Fruit fly (Drosophila melanogaster): ENCODE results near the gene CG10646.

CG10646 gene

dm6 chr3L:12490418-12491035 is 13.2 kb downstream of the CG10646 start, which contains the start of gene CG10660 (continued):
- no peak for TF ChIP-seq CG8290 (GFP tag; optimal IDR thresholded peaks at IDR 0.05)
- TF ChIP-seq CG8290 (tag; optimal IDR thresholded peaks at IDR 0.05), result peak in 1 of 2 experiments; percentile 91
- TF ChIP-seq chinmo (GFP tag; IDR thresholded peaks at IDR 0.05; ENCODE audit: partially characterized antibody), result no peak
- TF ChIP-seq CG8944 (GFP tag; optimal IDR thresholded peaks at IDR 0.05), result peak; percentile 63
- no peak for TF ChIP-seq CG4282 (GFP tag; optimal IDR thresholded peaks at IDR 0.05)
- TF ChIP-seq so (GFP tag; IDR thresholded peaks at IDR 0.05), result peak; percentile 91
- TF ChIP-seq H15 (GFP tag; IDR thresholded peaks at IDR 0.05), result peak; percentile 84
- TF ChIP-seq hkb (optimal IDR thresholded peaks at IDR 0.05), result no peak
- TF ChIP-seq hkb (GFP tag; IDR thresholded peaks at IDR 0.05), result peak; percentile 95
- peak; percentile 69 for TF ChIP-seq Spps (tag; optimal IDR thresholded peaks at IDR 0.05)
- no peak for TF ChIP-seq CG2129 (GFP tag; IDR thresholded peaks at IDR 0.05; ENCODE audit: partially characterized antibody)
- TF ChIP-seq Bgb (GFP tag; IDR thresholded peaks at IDR 0.05; ENCODE audit: partially characterized antibody), result no peak
- peak; percentile 63; the same call in 2 of the 4 replicates for TF ChIP-seq Gug (GFP tag; IDR thresholded peaks at IDR 0.05)
- TF ChIP-seq Deaf1 (tag; optimal IDR thresholded peaks at IDR 0.05), result peak; percentile 80
- peak; percentile 75 for TF ChIP-seq CG10147 (GFP tag; optimal IDR thresholded peaks at IDR 0.05)
- peak; percentile 56 for TF ChIP-seq Antp (GFP tag; optimal IDR thresholded peaks at IDR 0.05)
- peak; percentile 84 for TF ChIP-seq tin (GFP tag; optimal IDR thresholded peaks at IDR 0.05)
- TF ChIP-seq CG12071 (GFP tag; optimal IDR thresholded peaks at IDR 0.05), result peak; percentile 89
- TF ChIP-seq CG12104 (GFP tag; optimal IDR thresholded peaks at IDR 0.05), result peak; percentile 66
- peak; percentile 77 for TF ChIP-seq Vsx1 (GFP tag; optimal IDR thresholded peaks at IDR 0.05)
- no peak for TF ChIP-seq ham (GFP tag; IDR thresholded peaks at IDR 0.05)
- TF ChIP-seq ATbp (GFP tag; optimal IDR thresholded peaks at IDR 0.05), result peak; percentile 95
- peak; percentile 11 for TF ChIP-seq vfl (GFP tag; optimal IDR thresholded peaks at IDR 0.05)
- peak; percentile 85 for TF ChIP-seq org-1 (GFP tag; optimal IDR thresholded peaks at IDR 0.05)
- peak; percentile 85 for TF ChIP-seq Optix (GFP tag; IDR thresholded peaks at IDR 0.05)
- peak; percentile 93 for TF ChIP-seq gsb-n (tag; optimal IDR thresholded peaks at IDR 0.05)
- no peak for TF ChIP-seq grn (GFP tag; optimal IDR thresholded peaks at IDR 0.05)
- no peak for TF ChIP-seq BEAF-32 (GFP tag; optimal IDR thresholded peaks at IDR 0.05)
- TF ChIP-seq CG14710 (tag; optimal IDR thresholded peaks at IDR 0.05), result peak; percentile 81
- TF ChIP-seq Ssrp (tag; optimal IDR thresholded peaks at IDR 0.05), result peak; percentile 85
- TF ChIP-seq rib (GFP tag; IDR thresholded peaks at IDR 0.05), result 0 out of 2 replicates have a peak, but pooled peaks have one; percentile 16
- peak; percentile 71 to 94 for TF ChIP-seq Hr51 (GFP tag; optimal IDR thresholded peaks at IDR 0.05)
- peak; percentile 54 for TF ChIP-seq Ravus (GFP tag; IDR thresholded peaks at IDR 0.05)
- TF ChIP-seq Atf6 (GFP tag; IDR thresholded peaks at IDR 0.05), result peak; percentile 86
- peak; percentile 93 for TF ChIP-seq Sox102F (GFP tag; optimal IDR thresholded peaks at IDR 0.05)
- TF ChIP-seq CG1647 (GFP tag; optimal IDR thresholded peaks at IDR 0.05), result peak; percentile 76
- no peak for TF ChIP-seq Tbp (GFP tag; optimal IDR thresholded peaks at IDR 0.05)
- peak; percentile 50; the same call in 1 of the 3 replicates for TF ChIP-seq jigr1 (GFP tag; IDR thresholded peaks at IDR 0.05)
- peak; percentile 46; the same call in 1 of the 2 replicates for TF ChIP-seq CG9215 (GFP tag; IDR thresholded peaks at IDR 0.05)
- TF ChIP-seq crc (GFP tag; optimal IDR thresholded peaks at IDR 0.05), result peak; percentile 21
- TF ChIP-seq CG18011 (GFP tag; optimal IDR thresholded peaks at IDR 0.05), result peak; percentile 73
- no peak for TF ChIP-seq TFAM (GFP tag; optimal IDR thresholded peaks at IDR 0.05)
- TF ChIP-seq CG17328 (GFP tag; IDR thresholded peaks at IDR 0.05), result peak; percentile 93
- TF ChIP-seq mld (GFP tag; IDR thresholded peaks at IDR 0.05; ENCODE audit: partially characterized antibody), result no peak
- peak; percentile 86 for TF ChIP-seq ken (GFP tag; IDR thresholded peaks at IDR 0.05)
- peak; percentile 68 for TF ChIP-seq fd64A (GFP tag; optimal IDR thresholded peaks at IDR 0.05)
- peak; percentile 65 for TF ChIP-seq CG31388 (GFP tag; optimal IDR thresholded peaks at IDR 0.05)
- TF ChIP-seq br (optimal IDR thresholded peaks at IDR 0.05), result no peak
- peak; percentile 93 for TF ChIP-seq CG31441 (GFP tag; IDR thresholded peaks at IDR 0.05)
- peak; percentile 75 for TF ChIP-seq cwo (GFP tag; optimal IDR thresholded peaks at IDR 0.05)
- peak; percentile 39 for TF ChIP-seq tx (GFP tag; optimal IDR thresholded peaks at IDR 0.05)
